Worm (Caenorhabditis elegans) whole organism, L4 larva: ENCODE results near the gene ctsa-4.1.

Source experiments
- F10B5.3 ChIP-seq: sonication (generic microtip); optimal IDR thresholded peaks from 2 replicates; lab custom pipeline; 2016; ENCODE audit warnings: mild to moderate bottlenecking, missing genetic modification characterization, missing compliant biosample characterization
- F26F4.8 ChIP-seq: fragments of 200-800 bp; sonication (Bioruptor generic); conservative IDR thresholded peaks from 2 replicates; pipeline ENCODE4 v1.3.6; 2022; ENCODE audit warnings: missing genetic modification characterization, missing compliant biosample characterization
- T20F7.1 ChIP-seq: fragments of 200-800 bp; sonication (Bioruptor generic); optimal IDR thresholded peaks from 2 replicates; lab custom pipeline; 2018; ENCODE audit warnings: mild to moderate bottlenecking, missing genetic modification characterization, missing compliant biosample characterization
- Y48G9A.11 ChIP-seq: fragments of 200-800 bp; sonication (Bioruptor generic); IDR thresholded peaks from 2 replicates; pipeline ENCODE4 v1.3.6; 2022; ENCODE audit warnings: missing genetic modification reagents, missing genetic modification characterization, missing compliant biosample characterization
- Y75B8A.6 ChIP-seq: fragments of 200-800 bp; sonication (Bioruptor generic); IDR thresholded peaks from 2 replicates; pipeline ENCODE4 v1.3.6; 2022; ENCODE audit warnings: missing genetic modification reagents, missing genetic modification characterization, missing compliant biosample characterization
- ZK337.2 ChIP-seq: fragments of 200-800 bp; sonication (Bioruptor generic); IDR thresholded peaks from 2 replicates; pipeline ENCODE4 v1.3.6; 2022; ENCODE audit warnings: missing genetic modification reagents, missing genetic modification characterization, missing compliant biosample characterization
- aha-1 ChIP-seq: fragments of 150-350 bp; peaks from one replicate; lab custom pipeline; 2014; ENCODE audit warnings: missing biosample characterization, missing genetic modification characterization
- aly-2 ChIP-seq: sonication (generic microtip); optimal IDR thresholded peaks from 2 replicates; lab custom pipeline; 2018; ENCODE audit warnings: missing biosample characterization, missing genetic modification characterization
- ama-1 ChIP-seq: fragments of 150-350 bp; optimal IDR thresholded peaks from 2 replicates; lab custom pipeline; 2014; ENCODE audit warnings: inconsistent platforms, mixed read lengths
- ceh-20 ChIP-seq: fragments of 200-800 bp; sonication (Bioruptor generic); IDR thresholded peaks from 2 replicates; pipeline ENCODE4 v1.3.6; 2022; ENCODE audit warnings: missing genetic modification reagents, missing genetic modification characterization, missing compliant biosample characterization
- ceh-32 ChIP-seq: sonication (generic microtip); optimal IDR thresholded peaks from 2 replicates; lab custom pipeline; 2016; ENCODE audit warnings: mild to moderate bottlenecking, missing genetic modification characterization, missing compliant biosample characterization; ENCODE audit not compliant: poor library complexity
- ceh-62 ChIP-seq: sonication (generic microtip); optimal IDR thresholded peaks from 2 replicates; lab custom pipeline; 2017; ENCODE audit warnings: missing biosample characterization, missing genetic modification characterization
- ces-1 ChIP-seq: fragments of 150-350 bp; sonication (generic microtip); optimal IDR thresholded peaks from 4 replicates; lab custom pipeline; 2014; ENCODE audit warnings: missing biosample characterization, missing genetic modification reagents, missing genetic modification characterization
- daf-16 ChIP-seq, 3 experiments: sonication (generic microtip); optimal IDR thresholded peaks; 2 replicates each; lab custom pipeline; 2016 to 2017; ENCODE audit warnings: missing genetic modification characterization in 3 of 3, missing genetic modification reagents in 3 of 3, mild to moderate bottlenecking in 2 of 3, missing compliant biosample characterization in 2 of 3, missing biosample characterization in 1 of 3, moderate library complexity in 1 of 3
- daf-8 ChIP-seq: fragments of 200-800 bp; sonication (Bioruptor generic); IDR thresholded peaks from 2 replicates; pipeline ENCODE4 v1.3.6; 2022; ENCODE audit warnings: missing genetic modification characterization, missing compliant biosample characterization
- dpl-1 ChIP-seq: fragments of 150-350 bp; optimal IDR thresholded peaks from 2 replicates; lab custom pipeline; 2014; ENCODE audit warnings: missing biosample characterization, missing genetic modification reagents, missing genetic modification characterization
- dve-1 ChIP-seq: sonication (generic microtip); optimal IDR thresholded peaks from 2 replicates; lab custom pipeline; 2017; ENCODE audit warnings: antibody characterized with exemption, mild to moderate bottlenecking, missing genetic modification characterization, missing compliant biosample characterization; ENCODE audit not compliant: insufficient read depth
- egl-27 ChIP-seq: sonication (generic microtip); optimal IDR thresholded peaks from 3 replicates; lab custom pipeline; 2017; ENCODE audit warnings: missing biosample characterization, missing genetic modification reagents, missing genetic modification characterization
- egl-43 ChIP-seq: fragments of 200-800 bp; sonication (Bioruptor generic); IDR thresholded peaks from 2 replicates; pipeline ENCODE4 v1.3.6; 2022; ENCODE audit warnings: missing genetic modification reagents, missing genetic modification characterization, missing compliant biosample characterization
- gei-8 ChIP-seq: fragments of 200-800 bp; sonication (Bioruptor generic); optimal IDR thresholded peaks from 2 replicates; lab custom pipeline; 2018; ENCODE audit warnings: mild to moderate bottlenecking, missing genetic modification characterization, missing compliant biosample characterization
- hif-1 ChIP-seq, 2 experiments: sonication (generic microtip); optimal IDR thresholded peaks; 2 replicates each; lab custom pipeline; 2016 to 2017; ENCODE audit warnings: missing compliant biosample characterization in 2 of 2, missing genetic modification characterization in 2 of 2, missing genetic modification reagents in 2 of 2, missing genotype in 2 of 2, mild to moderate bottlenecking in 1 of 2
- hlh-11 ChIP-seq: fragments of 200-800 bp; sonication (Bioruptor generic); optimal IDR thresholded peaks from 2 replicates; lab custom pipeline; 2018; ENCODE audit warnings: mild to moderate bottlenecking, missing genetic modification characterization, missing compliant biosample characterization
- hlh-30 ChIP-seq: sonication (generic microtip); optimal IDR thresholded peaks from 2 replicates; lab custom pipeline; 2017; ENCODE audit warnings: antibody characterized with exemption, mild to moderate bottlenecking, missing genetic modification characterization, missing compliant biosample characterization; ENCODE audit not compliant: insufficient read depth
- lin-13 ChIP-seq: fragments of 150-350 bp; optimal IDR thresholded peaks from 2 replicates; lab custom pipeline; 2014; ENCODE audit warnings: missing biosample characterization, missing genetic modification reagents, missing genetic modification characterization
- lin-15B ChIP-seq: fragments of 150-350 bp; sonication (generic microtip); optimal IDR thresholded peaks from 3 replicates; lab custom pipeline; 2014; ENCODE audit warnings: missing biosample characterization, missing genetic modification characterization
- lin-38 ChIP-seq: fragments of 200-800 bp; sonication (Bioruptor generic); IDR thresholded peaks from 2 replicates; pipeline ENCODE4 v1.3.6; 2022; ENCODE audit warnings: missing genetic modification reagents, missing genetic modification characterization, missing compliant biosample characterization
- lsy-2 ChIP-seq, 2 experiments: fragments of 150-350 bp in 1 of 2; sonication (generic microtip) in 1 of 2; optimal IDR thresholded peaks; 2 replicates each; lab custom pipeline; 2014 to 2017; ENCODE audit warnings: missing biosample characterization in 2 of 2, missing genetic modification characterization in 2 of 2
- madf-5 ChIP-seq, 2 experiments: fragments of 200-800 bp; sonication (Bioruptor generic); IDR thresholded peaks; 2 replicates each; pipeline ENCODE4 v1.3.6; 2022; ENCODE audit warnings: missing compliant biosample characterization in 2 of 2, missing genetic modification characterization in 2 of 2
- mdl-1 ChIP-seq, 2 experiments: fragments of 150-350 bp in 1 of 2; sonication (generic microtip) in 1 of 2; optimal IDR thresholded peaks; 2 replicates each; lab custom pipeline; 2014 to 2017; ENCODE audit warnings: missing biosample characterization in 2 of 2, missing genetic modification characterization in 2 of 2
- mep-1 ChIP-seq: fragments of 150-350 bp; sonication (generic microtip); optimal IDR thresholded peaks from 3 replicates; lab custom pipeline; 2014; ENCODE audit warnings: missing biosample characterization, missing genetic modification characterization
- mes-2 ChIP-seq: sonication (generic microtip); optimal IDR thresholded peaks from 2 replicates; lab custom pipeline; 2016; ENCODE audit warnings: missing genotype, mild to moderate bottlenecking, missing genetic modification characterization, missing compliant biosample characterization; ENCODE audit not compliant: poor library complexity, severe bottlenecking
- mxl-2 ChIP-seq: fragments of 200-800 bp; sonication (Bioruptor generic); conservative IDR thresholded peaks from 2 replicates; pipeline ENCODE4 v1.3.6; 2022; ENCODE audit warnings: missing genetic modification reagents, missing genetic modification characterization, missing compliant biosample characterization
- nhr-102 ChIP-seq: sonication (generic microtip); optimal IDR thresholded peaks from 2 replicates; lab custom pipeline; 2016; ENCODE audit warnings: mild to moderate bottlenecking, missing genetic modification characterization, moderate library complexity, missing compliant biosample characterization
- nhr-28 ChIP-seq: fragments of 150-350 bp; optimal IDR thresholded peaks from 2 replicates; lab custom pipeline; 2014; ENCODE audit warnings: missing biosample characterization, missing genetic modification characterization
- nhr-6 ChIP-seq: fragments of 150-350 bp; optimal IDR thresholded peaks from 2 replicates; lab custom pipeline; 2014; ENCODE audit warnings: missing biosample characterization, missing genetic modification characterization
- php-3 ChIP-seq: fragments of 200-800 bp; sonication (Bioruptor generic); IDR thresholded peaks from 2 replicates; pipeline ENCODE4 v1.3.6; 2022; ENCODE audit warnings: missing genetic modification reagents, missing genetic modification characterization, missing compliant biosample characterization
- pqm-1 ChIP-seq: sonication (generic microtip); optimal IDR thresholded peaks from 2 replicates; lab custom pipeline; 2017; ENCODE audit warnings: missing biosample characterization, missing genetic modification characterization
- rbr-2 ChIP-seq: sonication (generic microtip); optimal IDR thresholded peaks from 2 replicates; lab custom pipeline; 2016; ENCODE audit warnings: missing genotype, missing genetic modification characterization, missing compliant biosample characterization
- sdz-12 ChIP-seq: fragments of 200-800 bp; sonication (Bioruptor generic); optimal IDR thresholded peaks from 2 replicates; lab custom pipeline; 2018; ENCODE audit warnings: mild to moderate bottlenecking, missing genetic modification characterization, missing compliant biosample characterization
- tag-97 ChIP-seq: fragments of 200-800 bp; sonication (Bioruptor generic); IDR thresholded peaks from 2 replicates; pipeline ENCODE4 v1.3.6; 2022; ENCODE audit warnings: missing genetic modification characterization, missing compliant biosample characterization
- unc-130 ChIP-seq: sonication (generic microtip); optimal IDR thresholded peaks from 2 replicates; lab custom pipeline; 2016; ENCODE audit warnings: missing genetic modification reagents, missing genetic modification characterization, missing compliant biosample characterization
- unc-62 ChIP-seq, 3 experiments: fragments of 150-350 bp in 1 of 3; sonication (generic microtip); optimal IDR thresholded peaks in 2 of 3; peaks in 1 of 3; 1 replicate in 1 of 3; 2 replicates in 2 of 3; lab custom pipeline; 2014 to 2017; ENCODE audit warnings: missing biosample characterization in 3 of 3, missing genetic modification characterization in 3 of 3, missing genetic modification reagents in 3 of 3, missing genotype in 1 of 3
- zfp-3 ChIP-seq: fragments of 200-800 bp; sonication (Bioruptor generic); conservative IDR thresholded peaks from 2 replicates; pipeline ENCODE4 v1.3.6; 2022; ENCODE audit warnings: missing genetic modification reagents, missing genetic modification characterization, missing compliant biosample characterization
- zip-2 ChIP-seq: fragments of 150-350 bp; optimal IDR thresholded peaks from 2 replicates; lab custom pipeline; 2014; ENCODE audit warnings: missing biosample characterization, missing genetic modification characterization
- ztf-11 ChIP-seq: fragments of 150-350 bp; optimal IDR thresholded peaks from 2 replicates; lab custom pipeline; 2014; ENCODE audit warnings: missing biosample characterization, missing genetic modification characterization

ctsa-4.1 gene

DNA sequence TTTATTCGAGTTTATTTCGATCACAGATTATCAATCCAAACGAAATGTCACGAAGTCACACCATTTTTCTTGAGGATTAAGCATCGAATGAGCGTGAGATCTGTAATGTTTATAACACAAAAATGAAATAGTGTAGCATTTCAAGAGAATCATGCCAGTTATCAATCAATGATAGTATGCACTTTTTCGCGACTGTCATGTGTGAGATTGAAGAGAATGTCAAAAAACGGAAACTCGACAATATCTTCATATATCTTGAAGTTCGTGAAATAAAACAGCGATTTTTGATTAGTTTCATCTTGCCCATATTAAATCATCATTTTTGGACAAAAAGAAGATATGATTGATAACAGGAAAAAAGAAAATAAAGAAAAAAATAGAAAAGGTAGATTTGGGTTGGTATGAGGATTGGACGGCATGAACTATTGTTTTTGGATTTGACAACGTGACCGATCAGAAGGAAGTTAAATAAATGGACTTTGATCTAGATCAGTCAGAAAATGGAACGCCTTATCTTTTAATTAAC, 12.3 kb downstream of the ctsa-4.1 start (continued):
- no peak for TF ChIP-seq daf-8
- no peak for TF ChIP-seq lin-15B
- peak; percentile 57 for TF ChIP-seq hlh-30 (tag; lab: Kevin White, UChicago)
- TF ChIP-seq T20F7.1, result no peak
- peak; percentile 54 for TF ChIP-seq nhr-28 (tag; lab: Kevin White, UChicago)
- TF ChIP-seq lin-38, result no peak
- TF ChIP-seq hif-1 (tag; optimal IDR thresholded peaks at IDR 0.05; lab: Kevin White, UChicago), result no peak
- no peak for TF ChIP-seq lin-13 (GFP tag; lab: Kevin White, UChicago)
- TF ChIP-seq F10B5.3, result no peak
- TF ChIP-seq Y48G9A.11 (GFP tag; lab: Robert Waterston, UW), result no peak
- no peak for TF ChIP-seq ztf-11
- TF ChIP-seq mdl-1 (tag; optimal IDR thresholded peaks at IDR 0.05; lab: Kevin White, UChicago), result peak in 1 of 2 experiments; percentile 27
- no peak for TF ChIP-seq ceh-20 (GFP tag; lab: Robert Waterston, UW)
- no peak for TF ChIP-seq nhr-102 (tag; lab: Kevin White, UChicago)
- no peak for TF ChIP-seq daf-16 (GFP tag; optimal IDR thresholded peaks at IDR 0.05; lab: Kevin White, UChicago)
- TF ChIP-seq daf-16 (tag; optimal IDR thresholded peaks at IDR 0.05; lab: Kevin White, UChicago), result no peak
- TF ChIP-seq zip-2, result no peak
- no peak for TF ChIP-seq gei-8
- TF ChIP-seq ama-1 (lab: Kevin White, UChicago), result no peak
- no peak for TF ChIP-seq egl-27
- TF ChIP-seq mxl-2 (GFP tag; lab: Robert Waterston, UW), result no peak

DNA sequence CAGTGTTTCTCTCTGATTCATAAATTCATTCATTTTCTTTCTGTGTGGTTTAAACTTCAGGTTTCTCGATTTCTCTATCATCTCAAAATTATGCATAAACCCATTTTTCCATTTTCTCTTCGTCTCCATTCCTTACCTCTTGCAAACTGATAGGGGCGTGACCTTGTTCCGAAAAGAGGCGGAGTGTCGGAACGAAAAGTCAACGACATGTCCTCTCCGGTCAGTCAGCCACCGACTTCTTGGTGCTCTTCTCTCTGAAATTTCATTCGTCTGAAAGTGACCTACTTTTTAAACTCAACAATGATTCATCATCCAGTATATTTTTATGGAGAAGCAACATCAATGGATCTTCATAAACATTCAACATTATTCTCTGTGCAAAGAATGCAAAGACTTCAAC, 14.1 kb downstream of the ctsa-4.1 start, which contains the start of gene F58F12.12:
Gene F58F12.12, plus strand, starts transcription at position 301 of the 400 bp plus-strand sequence.
- no peak for TF ChIP-seq aly-2 (tag; lab: Kevin White, UChicago)
- TF ChIP-seq zfp-3 (GFP tag; lab: Robert Waterston, UW), result no peak
- no peak for TF ChIP-seq mdl-1 (tag; optimal IDR thresholded peaks at IDR 0.05; lab: Kevin White, UChicago)
- TF ChIP-seq ces-1 (GFP tag; lab: Kevin White, UChicago), result no peak
- no peak for TF ChIP-seq sdz-12 (GFP tag; lab: Kevin White, UChicago)
- peak; percentile 75 for TF ChIP-seq aha-1
- no peak for TF ChIP-seq tag-97 (GFP tag; lab: Robert Waterston, UW)
- TF ChIP-seq, all 104 proteins: peak for 1

DNA sequence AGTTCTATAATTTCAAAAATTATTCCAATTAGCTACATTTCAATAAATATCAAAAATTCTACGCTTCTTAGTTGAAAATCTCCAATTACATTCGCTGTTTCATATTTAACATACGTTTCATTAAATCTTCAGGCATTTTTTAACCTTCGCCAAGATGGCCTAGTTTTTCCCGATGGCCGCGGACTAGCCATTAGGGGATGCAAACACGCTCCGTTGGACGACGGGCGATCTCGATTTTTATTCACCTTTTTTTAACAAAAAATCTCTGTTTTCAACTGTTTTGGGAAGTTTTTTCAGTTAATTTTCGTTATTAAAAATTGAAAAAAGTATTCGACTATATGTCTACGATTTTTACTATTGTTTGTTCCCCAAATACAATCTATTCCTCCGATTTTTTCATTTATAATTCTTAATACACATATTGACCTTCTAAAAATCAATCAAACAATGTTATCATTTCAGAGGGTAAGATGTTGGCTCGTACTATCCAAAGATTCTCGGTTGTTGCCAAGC, 16.4 kb downstream of the ctsa-4.1 start, which contains the start of gene F58F12.1:
Gene F58F12.1, plus strand, starts transcription at position 463 of the 513 bp plus-strand sequence.
- TF ChIP-seq aha-1, result peak; percentile 24
- TF ChIP-seq F26F4.8 (GFP tag; lab: Robert Waterston, UW), result no peak
- peak; percentile 55 for TF ChIP-seq nhr-28 (tag; lab: Kevin White, UChicago)
- TF ChIP-seq zip-2, result no peak
- TF ChIP-seq madf-5 (GFP tag; IDR thresholded peaks at IDR 0.05; lab: Robert Waterston, UW), result no peak
- TF ChIP-seq mdl-1 (tag; optimal IDR thresholded peaks at IDR 0.05; lab: Kevin White, UChicago), result no peak
- peak; percentile 90 for TF ChIP-seq unc-130 (GFP tag; lab: Kevin White, UChicago)
- TF ChIP-seq egl-43 (GFP tag; lab: Robert Waterston, UW), result no peak
- no peak for TF ChIP-seq lin-15B
- no peak for TF ChIP-seq gei-8
- peak; percentile 47; the same call in 1 of the 2 replicates for TF ChIP-seq ZK337.2 (GFP tag; lab: Robert Waterston, UW)
- TF ChIP-seq Y75B8A.6 (GFP tag; lab: Robert Waterston, UW), result no peak
- peak; percentile 31 for TF ChIP-seq hlh-11 (tag; lab: Kevin White, UChicago)
- peak in 1 of 2 experiments; percentile 81 for TF ChIP-seq lsy-2 (tag; optimal IDR thresholded peaks at IDR 0.05; lab: Kevin White, UChicago)
- peak; percentile 50 for TF ChIP-seq dve-1 (tag; lab: Kevin White, UChicago)
- TF ChIP-seq mep-1 (tag; lab: Kevin White, UChicago), result peak; percentile 66
- peak; percentile 97 for TF ChIP-seq mes-2 (tag; lab: Kevin White, UChicago)
- TF ChIP-seq ceh-32 (tag; lab: Kevin White, UChicago), result no peak
- peak; percentile 56 for TF ChIP-seq dpl-1
- TF ChIP-seq nhr-6 (tag; lab: Kevin White, UChicago), result peak; percentile 43
- TF ChIP-seq lin-13 (GFP tag; lab: Kevin White, UChicago), result peak; percentile 43
- TF ChIP-seq pqm-1 (tag; lab: Kevin White, UChicago), result no peak
- peak in 1 of 2 experiments; percentile 75 for TF ChIP-seq unc-62 (GFP tag; optimal IDR thresholded peaks at IDR 0.05 in 1 of 2; lab: Kevin White, UChicago)
- no peak for TF ChIP-seq unc-62 (tag; optimal IDR thresholded peaks at IDR 0.05; lab: Kevin White, UChicago)
- TF ChIP-seq rbr-2 (tag; lab: Kevin White, UChicago), result peak; percentile 38
- TF ChIP-seq ceh-62 (tag; lab: Kevin White, UChicago), result no peak
- no peak for TF ChIP-seq nhr-102 (tag; lab: Kevin White, UChicago)
- no peak for TF ChIP-seq php-3 (GFP tag; lab: Robert Waterston, UW)
